Fruit fly (Drosophila melanogaster) whole organism, embryonic: ENCODE measurements around the gene MSAmiP.

Experiments used
- Abd-B ChIP-seq: fragments of 200-800 bp; sonication (Bioruptor generic); optimal IDR thresholded peaks from 2 replicates; lab custom pipeline; 2018; ENCODE audit warnings: missing biosample characterization, mild to moderate bottlenecking, missing genetic modification characterization, moderate library complexity
- CG10274 ChIP-seq: fragments of 200-800 bp; sonication (Bioruptor generic); optimal IDR thresholded peaks from 3 replicates; lab custom pipeline; 2017; ENCODE audit warnings: missing biosample characterization, mild to moderate bottlenecking, missing genetic modification characterization
- CG11093 ChIP-seq: fragments of 200-800 bp; sonication (Bioruptor generic); IDR thresholded peaks from 3 replicates; pipeline ENCODE4 v1.3.6; 2022; ENCODE audit warnings: missing biosample characterization, missing genetic modification characterization
- CG11456 ChIP-seq: fragments of 200-800 bp; sonication (Bioruptor generic); IDR thresholded peaks from 3 replicates; pipeline ENCODE4 v1.3.6; 2022; ENCODE audit warnings: missing biosample characterization, missing genetic modification characterization
- CG12391 ChIP-seq: fragments of 200-800 bp; sonication (Bioruptor generic); optimal IDR thresholded peaks from 3 replicates; lab custom pipeline; 2018; ENCODE audit warnings: missing biosample characterization, mild to moderate bottlenecking, missing genetic modification characterization, moderate library complexity
- CG13775 ChIP-seq: fragments of 200-800 bp; sonication (Bioruptor generic); optimal IDR thresholded peaks from 3 replicates; lab custom pipeline; 2017; ENCODE audit warnings: missing biosample characterization, mild to moderate bottlenecking, missing genetic modification characterization
- CG14441 ChIP-seq: fragments of 200-800 bp; sonication (Bioruptor generic); IDR thresholded peaks from 2 replicates; pipeline ENCODE4 v1.3.6; 2022; ENCODE audit warnings: missing biosample characterization, missing genetic modification characterization
- CG18476 ChIP-seq: fragments of 200-800 bp; sonication (Bioruptor generic); optimal IDR thresholded peaks from 2 replicates; lab custom pipeline; 2016; ENCODE audit warnings: missing biosample characterization, mild to moderate bottlenecking, missing genetic modification characterization
- CG5245 ChIP-seq: fragments of 200-800 bp; sonication (Bioruptor generic); optimal IDR thresholded peaks from 3 replicates; lab custom pipeline; 2016; ENCODE audit warnings: missing biosample characterization, missing genetic modification characterization
- CG6683 ChIP-seq: fragments of 200-800 bp; sonication (Bioruptor generic); optimal IDR thresholded peaks from 2 replicates; lab custom pipeline; 2017; ENCODE audit warnings: missing biosample characterization, mild to moderate bottlenecking, missing genetic modification characterization, missing genetic modification reagents
- CHES-1-like ChIP-seq: fragments of 200-800 bp; sonication (Bioruptor generic); optimal IDR thresholded peaks from 2 replicates; lab custom pipeline; 2016; ENCODE audit warnings: missing biosample characterization, missing genetic modification characterization
- Chrac-16 ChIP-seq: fragments of 200-800 bp; sonication (Bioruptor generic); optimal IDR thresholded peaks from 3 replicates; lab custom pipeline; 2016; ENCODE audit warnings: missing biosample characterization, missing genetic modification characterization
- CoRest ChIP-seq: fragments of 200-800 bp; sonication (Bioruptor generic); optimal IDR thresholded peaks from 3 replicates; lab custom pipeline; 2018; ENCODE audit warnings: missing biosample characterization, mild to moderate bottlenecking, missing genetic modification characterization, moderate library complexity
- Dbx ChIP-seq: fragments of 200-800 bp; sonication (Bioruptor generic); IDR thresholded peaks from 3 replicates; pipeline ENCODE4 v1.3.6; 2022; ENCODE audit warnings: missing biosample characterization, missing genetic modification characterization
- Fer3 ChIP-seq: fragments of 200-800 bp; sonication (Bioruptor generic); optimal IDR thresholded peaks from 2 replicates; lab custom pipeline; 2018; ENCODE audit warnings: missing biosample characterization, mild to moderate bottlenecking, missing genetic modification characterization, moderate library complexity
- HLHmδ ChIP-seq: fragments of 200-800 bp; sonication (Bioruptor generic); optimal IDR thresholded peaks from 2 replicates; lab custom pipeline; 2018; ENCODE audit warnings: missing biosample characterization, mild to moderate bottlenecking, missing genetic modification characterization, moderate library complexity
- Med ChIP-seq: fragments of 200-800 bp; sonication (Bioruptor generic); peaks from one replicate; lab custom pipeline; 2016; ENCODE audit warnings: missing biosample characterization, missing genetic modification characterization, mild to moderate bottlenecking, inconsistent platforms, moderate library complexity
- Myb ChIP-seq: fragments of 200-800 bp; sonication (Bioruptor generic); optimal IDR thresholded peaks from 2 replicates; lab custom pipeline; 2016; ENCODE audit warnings: missing biosample characterization, missing genetic modification characterization
- NK7.1 ChIP-seq: fragments of 200-800 bp; sonication (Bioruptor generic); optimal IDR thresholded peaks from 3 replicates; lab custom pipeline; 2016; ENCODE audit warnings: missing biosample characterization, missing genetic modification characterization
- Spps ChIP-seq: fragments of 200-800 bp; sonication (Bioruptor generic); optimal IDR thresholded peaks from 2 replicates; lab custom pipeline; 2018; ENCODE audit warnings: missing biosample characterization, mild to moderate bottlenecking, missing genetic modification characterization
- Trl ChIP-seq, 3 experiments: fragments of >200 bp in 2 of 3; fragments of 200-800 bp in 1 of 3; sonication (Bioruptor generic) in 1 of 3; optimal IDR thresholded peaks; 2 replicates in 1 of 3; 3 replicates in 2 of 3; lab custom pipeline; 2016 to 2017; ENCODE audit warnings: missing biosample characterization in 1 of 3, missing genetic modification characterization in 1 of 3
- ac ChIP-seq: fragments of 200-800 bp; sonication (Bioruptor generic); optimal IDR thresholded peaks from 3 replicates; lab custom pipeline; 2017; ENCODE audit warnings: missing biosample characterization, mild to moderate bottlenecking, missing genetic modification characterization
- amos ChIP-seq: fragments of 200-800 bp; sonication (Bioruptor generic); IDR thresholded peaks from 2 replicates; pipeline ENCODE4 v1.3.6; 2022; ENCODE audit warnings: missing biosample characterization, missing genetic modification characterization; ENCODE audit not compliant: partially characterized antibody
- ash1 ChIP-seq: fragments of 200-800 bp; sonication (Bioruptor generic); optimal IDR thresholded peaks from 2 replicates; lab custom pipeline; 2018; ENCODE audit warnings: missing biosample characterization, mild to moderate bottlenecking, missing genetic modification characterization
- az2 ChIP-seq: fragments of 200-800 bp; sonication (Bioruptor generic); optimal IDR thresholded peaks from 3 replicates; lab custom pipeline; 2016; ENCODE audit warnings: missing biosample characterization, missing genetic modification characterization
- bigmax ChIP-seq: fragments of 200-800 bp; sonication (Bioruptor generic); optimal IDR thresholded peaks from 2 replicates; lab custom pipeline; 2018; ENCODE audit warnings: missing biosample characterization, mild to moderate bottlenecking, missing genetic modification characterization
- bsh ChIP-seq, 2 experiments: fragments of 200-800 bp; sonication (Bioruptor generic); optimal IDR thresholded peaks; 2 replicates each; lab custom pipeline; 2017 to 2018; ENCODE audit warnings: mild to moderate bottlenecking in 2 of 2, missing biosample characterization in 2 of 2, missing genetic modification characterization in 2 of 2, moderate library complexity in 1 of 2
- corto ChIP-seq: fragments of 200-800 bp; sonication (Bioruptor generic); optimal IDR thresholded peaks from 2 replicates; lab custom pipeline; 2016; ENCODE audit warnings: missing biosample characterization, mild to moderate bottlenecking, missing genetic modification characterization, moderate library complexity
- crol ChIP-seq: fragments of 200-800 bp; sonication (Bioruptor generic); IDR thresholded peaks from 2 replicates; pipeline ENCODE4 v1.3.6; 2022; ENCODE audit warnings: missing biosample characterization, missing genetic modification characterization
- dati ChIP-seq: fragments of 200-800 bp; sonication (Bioruptor generic); IDR thresholded peaks from 2 replicates; pipeline ENCODE4 v1.3.6; 2022; ENCODE audit warnings: missing biosample characterization, missing genetic modification characterization
- fd96Cb ChIP-seq: fragments of 200-800 bp; sonication (Bioruptor generic); optimal IDR thresholded peaks from 2 replicates; lab custom pipeline; 2018; ENCODE audit warnings: missing biosample characterization, mild to moderate bottlenecking, missing genetic modification characterization, moderate library complexity
- fu2 ChIP-seq: fragments of 200-800 bp; sonication (Bioruptor generic); optimal IDR thresholded peaks from 2 replicates; lab custom pipeline; 2016; ENCODE audit warnings: missing biosample characterization, missing genetic modification characterization
- grau ChIP-seq: fragments of 200-800 bp; optimal IDR thresholded peaks from 3 replicates; lab custom pipeline; 2019; ENCODE audit warnings: missing biosample characterization, mild to moderate bottlenecking, missing genetic modification characterization, moderate library complexity
- gt ChIP-seq: fragments of 200-800 bp; sonication (Bioruptor generic); IDR thresholded peaks from 2 replicates; pipeline ENCODE4 v1.3.6; 2022; ENCODE audit warnings: missing biosample characterization, missing genetic modification characterization
- ham ChIP-seq: fragments of 200-800 bp; sonication (Bioruptor generic); IDR thresholded peaks from 2 replicates; pipeline ENCODE4 v1.3.6; 2022; ENCODE audit warnings: missing biosample characterization, missing genetic modification characterization
- ind ChIP-seq: fragments of 200-800 bp; sonication (Bioruptor generic); optimal IDR thresholded peaks from 3 replicates; lab custom pipeline; 2016; ENCODE audit warnings: missing biosample characterization, missing genetic modification characterization
- insv ChIP-seq, 2 experiments: fragments of 200-800 bp; sonication (Bioruptor generic); optimal IDR thresholded peaks; 3 replicates each; lab custom pipeline; 2016 to 2018; ENCODE audit warnings: missing biosample characterization in 2 of 2, missing genetic modification characterization in 2 of 2
- jigr1 ChIP-seq: fragments of 200-800 bp; sonication (Bioruptor generic); IDR thresholded peaks from 3 replicates; pipeline ENCODE4 v1.3.6; 2022; ENCODE audit warnings: missing biosample characterization, missing genetic modification characterization
- kah ChIP-seq: fragments of 200-800 bp; sonication (Bioruptor generic); optimal IDR thresholded peaks from 2 replicates; lab custom pipeline; 2018; ENCODE audit warnings: missing biosample characterization, mild to moderate bottlenecking, missing genetic modification characterization
- ken ChIP-seq: fragments of 200-800 bp; sonication (Bioruptor generic); IDR thresholded peaks from 3 replicates; pipeline ENCODE4 v1.3.6; 2022; ENCODE audit warnings: missing biosample characterization, missing genetic modification characterization
- klu ChIP-seq: fragments of 200-800 bp; sonication (Bioruptor generic); IDR thresholded peaks from 2 replicates; pipeline ENCODE4 v1.3.6; 2022; ENCODE audit warnings: missing biosample characterization, missing genetic modification characterization
- luna ChIP-seq: fragments of 200-800 bp; sonication (Bioruptor generic); optimal IDR thresholded peaks from 2 replicates; lab custom pipeline; 2016; ENCODE audit warnings: missing biosample characterization, missing genetic modification characterization
- peb ChIP-seq: fragments of 200-800 bp; sonication (Bioruptor generic); IDR thresholded peaks from 2 replicates; pipeline ENCODE4 v1.3.6; 2022; ENCODE audit warnings: missing biosample characterization, missing genetic modification characterization
- pros ChIP-seq: fragments of 200-800 bp; sonication (Bioruptor generic); optimal IDR thresholded peaks from 3 replicates; lab custom pipeline; 2019; ENCODE audit warnings: missing biosample characterization, mild to moderate bottlenecking, missing genetic modification characterization, moderate library complexity
- psq ChIP-seq: fragments of 200-800 bp; sonication (Bioruptor generic); optimal IDR thresholded peaks from 2 replicates; lab custom pipeline; 2017; ENCODE audit warnings: missing biosample characterization, missing genetic modification characterization
- ranshi ChIP-seq: fragments of 200-800 bp; sonication (Bioruptor generic); IDR thresholded peaks from 2 replicates; pipeline ENCODE4 v1.3.6; 2022; ENCODE audit warnings: missing biosample characterization, missing genetic modification characterization
- rib ChIP-seq: fragments of 200-800 bp; sonication (Bioruptor generic); IDR thresholded peaks from 2 replicates; pipeline ENCODE4 v1.3.6; 2022; ENCODE audit warnings: missing biosample characterization, missing genetic modification characterization
- toy ChIP-seq: fragments of 200-800 bp; sonication (Bioruptor generic); IDR thresholded peaks from 2 replicates; pipeline ENCODE4 v1.3.6; 2022; ENCODE audit warnings: missing biosample characterization, missing genetic modification characterization
- unpg ChIP-seq: fragments of 200-800 bp; sonication (Bioruptor generic); optimal IDR thresholded peaks from 3 replicates; lab custom pipeline; 2018; ENCODE audit warnings: missing biosample characterization, mild to moderate bottlenecking, missing genetic modification characterization, moderate library complexity
- usp ChIP-seq: fragments of >200 bp; optimal IDR thresholded peaks from 2 replicates; lab custom pipeline; 2017; ENCODE audit warnings: missing biosample characterization, missing genetic modification characterization

The MSAmiP gene

DNA sequence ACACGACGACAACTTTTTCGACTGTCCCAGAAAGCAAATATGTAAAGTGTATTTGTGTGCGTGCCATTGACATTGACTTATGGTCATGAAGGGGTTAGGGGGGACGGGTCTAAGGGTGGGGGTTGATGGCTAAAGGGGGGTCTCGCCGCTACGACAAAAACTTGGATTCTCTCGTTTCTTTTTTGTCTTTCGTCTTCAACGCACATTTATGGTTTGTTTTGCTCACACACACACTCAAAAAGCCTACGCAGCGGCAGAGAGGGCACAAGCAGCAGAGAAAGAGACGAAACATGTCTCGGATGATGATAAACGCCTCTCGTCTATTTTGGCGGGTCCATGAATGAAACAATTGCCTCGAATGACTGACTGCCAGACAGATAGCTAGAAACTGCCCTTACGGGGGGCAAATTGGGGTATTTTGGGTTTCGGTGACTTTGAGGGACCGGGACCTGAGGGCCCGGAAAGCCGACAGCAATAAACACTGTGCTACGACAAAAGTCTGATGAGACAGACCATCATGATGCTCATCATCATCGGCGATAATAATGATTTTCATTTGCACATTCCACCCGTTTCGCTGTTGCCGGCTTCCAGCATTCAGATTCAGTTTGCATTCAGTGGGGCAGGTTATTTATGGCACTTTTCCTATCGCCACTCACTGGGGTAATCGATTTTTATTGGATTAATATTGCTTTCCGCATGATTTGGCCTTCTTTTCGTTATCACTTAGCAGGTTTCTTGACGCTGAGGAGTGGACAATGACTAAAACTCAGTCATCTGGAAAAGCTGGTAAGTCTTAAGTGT is 45.2 kb downstream of the MSAmiP start (continued):
- TF ChIP-seq ken (no peak), Myb (GFP tag; lab: Kevin White, UChicago) (no peak), klu (no peak), CG10274 (GFP tag; lab: Kevin White, UChicago) (no peak), insv (GFP tag; optimal IDR thresholded peaks at IDR 0.05; lab: Kevin White, UChicago) (no peak), luna (GFP tag; lab: Kevin White, UChicago) (no peak), ac (GFP tag; lab: Kevin White, UChicago) (no peak), CG18476 (no peak), CHES-1-like (GFP tag; lab: Kevin White, UChicago) (no peak), ash1 (GFP tag; lab: Kevin White, UChicago) (peak; percentile 3), toy (GFP tag; lab: Robert Waterston, UW) (no peak), corto (no peak), CG11456 (GFP tag; lab: Robert Waterston, UW) (no peak), CG11093 (GFP tag; lab: Robert Waterston, UW) (no peak), CG6683 (GFP tag; lab: Kevin White, UChicago) (no peak), amos (GFP tag; lab: Robert Waterston, UW) (no peak), kah (GFP tag; lab: Kevin White, UChicago) (no peak), unpg (GFP tag; lab: Kevin White, UChicago) (no peak), ham (GFP tag; lab: Robert Waterston, UW) (no peak), NK7.1 (GFP tag; lab: Kevin White, UChicago) (no peak), gt (GFP tag; lab: Robert Waterston, UW) (no peak), CG5245 (GFP tag; lab: Kevin White, UChicago) (no peak), Fer3 (tag; lab: Kevin White, UChicago) (no peak), Dbx (GFP tag; lab: Robert Waterston, UW) (0 out of 3 replicates have a peak, but pooled peaks have one; percentile 22), rib (GFP tag; lab: Robert Waterston, UW) (no peak), CoRest (no peak), peb (GFP tag; lab: Robert Waterston, UW) (no peak), jigr1 (GFP tag; lab: Robert Waterston, UW) (no peak), dati (GFP tag; lab: Robert Waterston, UW) (no peak), ind (no peak), CG13775 (GFP tag; lab: Kevin White, UChicago) (no peak), crol (GFP tag; lab: Robert Waterston, UW) (peak; percentile 91), Med (GFP tag; lab: Kevin White, UChicago) (peak; percentile 71), bigmax (GFP tag; lab: Kevin White, UChicago) (no peak), bsh (GFP tag; optimal IDR thresholded peaks at IDR 0.05; lab: Kevin White, UChicago) (no peak), Abd-B (GFP tag; lab: Kevin White, UChicago) (peak; percentile 26), usp (GFP tag; lab: Kevin White, UChicago) (no peak), Spps (tag; lab: Kevin White, UChicago) (no peak), ranshi (GFP tag; lab: Robert Waterston, UW) (no peak), HLHmδ (GFP tag; lab: Kevin White, UChicago) (no peak), Chrac-16 (no peak), fu2 (GFP tag; lab: Kevin White, UChicago) (no peak), CG12391 (tag; lab: Kevin White, UChicago) (no peak), Trl (optimal IDR thresholded peaks at IDR 0.05; lab: Kevin White, UChicago) (peak in 1 of 2 experiments; percentile 13), Trl (GFP tag; optimal IDR thresholded peaks at IDR 0.05; lab: Kevin White, UChicago) (no peak), psq (GFP tag; lab: Kevin White, UChicago) (peak; percentile 37), az2 (GFP tag; lab: Kevin White, UChicago) (no peak), grau (tag; lab: Kevin White, UChicago) (no peak), CG14441 (GFP tag; lab: Robert Waterston, UW) (no peak), pros (GFP tag; lab: Kevin White, UChicago) (no peak), fd96Cb (tag; lab: Kevin White, UChicago) (no peak)
